Worm (Caenorhabditis elegans): ENCODE results near the gene lgc-58.

Gene lgc-58

ce11 chrX:6118086-6118825, 42.9 kb downstream of the lgc-58 start, which contains the start of gene C15H9.2:
Gene C15H9.2, plus strand, starts transcription at chrX:6118526.
- TF ChIP-seq C34B4.2 (tag; optimal IDR thresholded peaks at IDR 0.05) (no peak), unc-130 (tag; optimal IDR thresholded peaks at IDR 0.05) (no peak), elt-2 (tag; optimal IDR thresholded peaks at IDR 0.05) (peak; percentile 56), hpl-2 (GFP tag; optimal IDR thresholded peaks at IDR 0.05) (no peak), lin-14 (GFP tag; optimal IDR thresholded peaks at IDR 0.05) (peak; percentile 20), ceh-8 (GFP tag; optimal IDR thresholded peaks at IDR 0.05) (peak; percentile 14), skn-1 (tag; optimal IDR thresholded peaks at IDR 0.05) (no peak), fkh-8 (tag; optimal IDR thresholded peaks at IDR 0.05) (peak; percentile 53), swsn-7 (tag; optimal IDR thresholded peaks at IDR 0.05) (no peak), egl-27 (tag; optimal IDR thresholded peaks at IDR 0.05) (no peak), blmp-1 (tag; optimal IDR thresholded peaks at IDR 0.05) (no peak), nhr-12 (tag; optimal IDR thresholded peaks at IDR 0.05) (no peak), nhr-28 (tag; optimal IDR thresholded peaks at IDR 0.05) (no peak), Y116A8C.19 (tag; optimal IDR thresholded peaks at IDR 0.05; ENCODE audit: borderline replicate concordance) (no peak)

- no peak for TF ChIP-seq zip-4 (GFP tag; optimal IDR thresholded peaks at IDR 0.05)
- no peak for TF ChIP-seq mef-2 (tag; optimal IDR thresholded peaks at IDR 0.05)
- no peak for TF ChIP-seq efl-1 (optimal IDR thresholded peaks at IDR 0.05)
- no peak for TF ChIP-seq efl-1 (GFP tag; optimal IDR thresholded peaks at IDR 0.05 in 1 of 2)
- TF ChIP-seq xbp-1 (tag; optimal IDR thresholded peaks at IDR 0.05), result no peak
- no peak for TF ChIP-seq hlh-4 (tag; optimal IDR thresholded peaks at IDR 0.05)
- no peak for TF ChIP-seq grh-1 (GFP tag; IDR thresholded peaks at IDR 0.05)
- no peak for TF ChIP-seq swsn-7 (tag; optimal IDR thresholded peaks at IDR 0.05)
- no peak for TF ChIP-seq dsc-1 (tag; optimal IDR thresholded peaks at IDR 0.05)
- no peak for TF ChIP-seq C34B4.2 (tag; optimal IDR thresholded peaks at IDR 0.05)
- TF ChIP-seq egl-13 (tag; optimal IDR thresholded peaks at IDR 0.05), result no peak
- TF ChIP-seq tbx-2 (tag; optimal IDR thresholded peaks at IDR 0.05), result no peak
- TF ChIP-seq fkh-8 (tag; optimal IDR thresholded peaks at IDR 0.05), result no peak
- no peak for TF ChIP-seq nhr-90 (tag; optimal IDR thresholded peaks at IDR 0.05; ENCODE audit: poor library complexity)
- TF ChIP-seq mdl-1 (tag; optimal IDR thresholded peaks at IDR 0.05), result no peak
- no peak for TF ChIP-seq dpl-1 (GFP tag; optimal IDR thresholded peaks at IDR 0.05)
- TF ChIP-seq nhr-28 (tag; optimal IDR thresholded peaks at IDR 0.05), result no peak
- TF ChIP-seq aha-1 (tag; optimal IDR thresholded peaks at IDR 0.05), result no peak
These were observed 46.0 kb downstream of the lgc-58 start for ce11 chrX:6121279-6121678.

- TF ChIP-seq unc-62 (GFP tag; optimal IDR thresholded peaks at IDR 0.05), result no peak
- peak; percentile 6 for TF ChIP-seq nhr-90 (tag; optimal IDR thresholded peaks at IDR 0.05; ENCODE audit: poor library complexity)
- TF ChIP-seq unc-86 (tag; optimal IDR thresholded peaks at IDR 0.05), result no peak
- no peak for TF ChIP-seq nhr-12 (tag; optimal IDR thresholded peaks at IDR 0.05)
- no peak for TF ChIP-seq lir-3 (tag; optimal IDR thresholded peaks at IDR 0.05; ENCODE audit: poor library complexity)
- TF ChIP-seq nhr-20 (tag; optimal IDR thresholded peaks at IDR 0.05), result peak; percentile 83
- no peak for TF ChIP-seq sptf-1 (tag; optimal IDR thresholded peaks at IDR 0.05)
- no peak for TF ChIP-seq efl-1 (optimal IDR thresholded peaks at IDR 0.05)
- TF ChIP-seq efl-1 (GFP tag; optimal IDR thresholded peaks at IDR 0.05 in 1 of 2), result no peak
- no peak for TF ChIP-seq pax-3 (tag; optimal IDR thresholded peaks at IDR 0.05)
- TF ChIP-seq nhr-71 (tag; optimal IDR thresholded peaks at IDR 0.05), result peak; percentile 29
- TF ChIP-seq elt-2 (tag; optimal IDR thresholded peaks at IDR 0.05), result no peak
- TF ChIP-seq lin-14 (GFP tag; optimal IDR thresholded peaks at IDR 0.05), result peak; percentile 54
- no peak for TF ChIP-seq aha-1 (tag; optimal IDR thresholded peaks at IDR 0.05)
- peak; percentile 44 for TF ChIP-seq nhr-85 (tag)
- no peak for TF ChIP-seq Y116A8C.19 (tag; optimal IDR thresholded peaks at IDR 0.05; ENCODE audit: borderline replicate concordance)
- no peak for TF ChIP-seq nhr-76 (tag; optimal IDR thresholded peaks at IDR 0.05)
- TF ChIP-seq lin-35 (GFP tag; optimal IDR thresholded peaks at IDR 0.05), result peak in 1 of 2 experiments; percentile 22
- TF ChIP-seq lin-13 (GFP tag; optimal IDR thresholded peaks at IDR 0.05), result no peak
- no peak for TF ChIP-seq zag-1 (tag; optimal IDR thresholded peaks at IDR 0.05)
- no peak for TF ChIP-seq xbp-1 (tag; optimal IDR thresholded peaks at IDR 0.05)
- no peak for TF ChIP-seq nhr-77 (tag; optimal IDR thresholded peaks at IDR 0.05)
- no peak for TF ChIP-seq ceh-63 (GFP tag; optimal IDR thresholded peaks at IDR 0.05)
- TF ChIP-seq elt-3 (tag; optimal IDR thresholded peaks at IDR 0.05), result peak in 1 of 6 experiments; percentile 40
- TF ChIP-seq alr-1 (tag; optimal IDR thresholded peaks at IDR 0.05; ENCODE audit: borderline replicate concordance), result no peak
- TF ChIP-seq tlp-1 (tag; optimal IDR thresholded peaks at IDR 0.05), result no peak
- no peak for TF ChIP-seq fkh-8 (tag; optimal IDR thresholded peaks at IDR 0.05)
- no peak for TF ChIP-seq ces-1 (GFP tag; optimal IDR thresholded peaks at IDR 0.05)
- no peak for TF ChIP-seq hpl-2 (GFP tag; optimal IDR thresholded peaks at IDR 0.05)
- TF ChIP-seq mdl-1 (tag; optimal IDR thresholded peaks at IDR 0.05), result no peak
These were observed 46.7 kb downstream of the lgc-58 start, which contains the start of gene nnt-1 for ce11 chrX:6122026-6122425. Gene nnt-1, plus strand, starts transcription at chrX:6122311.
